Worm (Caenorhabditis elegans) whole organism, L4 larva: ENCODE data around the gene C45B2.2.
A peak's percentile ranks its signal among the peaks of the same experiment; 100 is the strongest.

Experiments used
- dpl-1 ChIP-seq: fragments of 150-350 bp; optimal IDR thresholded peaks from 2 replicates; lab custom pipeline; 2014; ENCODE audit warnings: missing biosample characterization, missing genetic modification reagents, missing genetic modification characterization
- nhr-28 ChIP-seq: fragments of 150-350 bp; optimal IDR thresholded peaks from 2 replicates; lab custom pipeline; 2014; ENCODE audit warnings: missing biosample characterization, missing genetic modification characterization

DNA sequence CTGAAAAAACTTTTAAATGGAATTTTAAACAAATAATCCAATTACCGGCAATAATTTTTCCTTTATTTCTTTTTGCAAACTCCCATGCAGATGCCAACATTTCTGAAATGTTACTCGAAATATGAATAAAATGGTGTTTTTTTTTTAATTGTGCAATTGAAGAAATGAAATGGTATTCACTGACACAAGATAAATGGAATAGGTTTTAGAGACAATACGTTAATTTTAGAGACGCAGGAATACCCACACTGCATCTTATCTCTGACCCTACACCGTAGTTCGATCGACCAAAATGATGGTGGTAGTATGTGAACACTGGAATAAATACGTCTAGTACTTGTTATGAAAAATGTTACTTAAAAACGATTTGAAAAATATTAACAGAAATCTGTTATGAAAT, 28.3 kb downstream of the C45B2.2 start, which contains the start of gene prx-3:
- TF ChIP-seq nhr-28, result peak; percentile 5
- TF ChIP-seq dpl-1, result no peak
